Fruit fly (Drosophila melanogaster): Measurements from ENCODE around the gene BicD.

DNA sequence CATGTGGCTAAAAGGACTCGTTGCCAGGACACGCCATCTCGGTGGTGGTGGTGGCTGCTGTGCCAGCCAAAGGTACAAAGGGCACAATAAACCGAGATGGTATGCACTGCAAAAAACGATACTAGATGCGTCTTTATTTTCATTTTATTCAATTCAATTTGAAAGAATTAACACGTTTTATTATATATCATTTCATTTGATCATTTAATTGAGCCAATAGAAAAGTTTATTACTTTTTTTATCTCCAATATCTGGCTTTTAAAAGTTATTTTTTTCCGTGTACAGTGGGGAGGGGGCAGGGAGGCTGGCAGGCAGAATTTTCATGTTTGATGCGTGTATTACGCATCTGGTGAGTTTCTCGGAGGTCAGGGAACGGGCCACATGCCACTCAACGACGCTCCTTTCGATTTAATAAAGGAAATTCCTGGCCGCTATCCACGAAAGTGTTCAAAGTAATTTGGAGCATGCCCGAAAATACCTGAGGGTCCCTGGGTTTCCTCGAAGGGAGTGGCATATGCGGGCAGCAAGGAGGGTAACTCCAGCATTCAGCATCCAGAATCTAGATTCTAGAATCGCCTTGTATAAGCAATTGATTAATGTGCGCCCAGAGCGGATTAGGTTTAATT is 41.2 kb upstream of the BicD start:
- TF ChIP-seq CTCF (optimal IDR thresholded peaks at IDR 0.05) (no peak), CG8478 (optimal IDR thresholded peaks at IDR 0.05) (no peak)

Measured in S2 (cell line).